Worm (Caenorhabditis elegans) whole organism, L4 larva: ENCODE data around the gene pals-22.

Source experiments
- F37D6.2 ChIP-seq: sonication (generic microtip); optimal IDR thresholded peaks from 2 replicates; lab custom pipeline; 2016; ENCODE audit warnings: mild to moderate bottlenecking, missing genetic modification characterization, missing compliant biosample characterization
- F44E2.7 ChIP-seq: fragments of 200-800 bp; sonication (Bioruptor generic); IDR thresholded peaks from 2 replicates; pipeline ENCODE4 v2.1.2; 2022; ENCODE audit warnings: missing genetic modification characterization, missing compliant biosample characterization
- dmd-9 ChIP-seq: fragments of 200-800 bp; sonication (Bioruptor generic); IDR thresholded peaks from 2 replicates; pipeline ENCODE4 v1.3.6; 2022; ENCODE audit warnings: missing genetic modification reagents, missing genetic modification characterization, missing compliant biosample characterization
- lin-39 ChIP-seq: fragments of 150-350 bp; optimal IDR thresholded peaks from 2 replicates; lab custom pipeline; 2014; ENCODE audit warnings: missing biosample characterization, missing genetic modification reagents, missing genetic modification characterization
- mdl-1 ChIP-seq, 2 experiments: fragments of 150-350 bp in 1 of 2; sonication (generic microtip) in 1 of 2; optimal IDR thresholded peaks; 2 replicates each; lab custom pipeline; 2014 to 2017; ENCODE audit warnings: missing biosample characterization in 2 of 2, missing genetic modification characterization in 2 of 2
- mep-1 ChIP-seq: fragments of 150-350 bp; sonication (generic microtip); optimal IDR thresholded peaks from 3 replicates; lab custom pipeline; 2014; ENCODE audit warnings: missing biosample characterization, missing genetic modification characterization
- nhr-11 ChIP-seq: fragments of 150-350 bp; optimal IDR thresholded peaks from 2 replicates; lab custom pipeline; 2014; ENCODE audit warnings: missing biosample characterization, missing genetic modification characterization
- nhr-25 ChIP-seq: sonication (generic microtip); optimal IDR thresholded peaks from 2 replicates; lab custom pipeline; 2017; ENCODE audit warnings: missing genetic modification characterization, mild to moderate bottlenecking, missing compliant biosample characterization, antibody characterized with exemption, moderate library complexity, borderline replicate concordance; ENCODE audit not compliant: insufficient read depth
- nhr-77 ChIP-seq: fragments of 150-350 bp; optimal IDR thresholded peaks from 2 replicates; lab custom pipeline; 2014; ENCODE audit warnings: missing biosample characterization, missing genetic modification characterization
- pha-4 ChIP-seq, 2 experiments: fragments of 150-350 bp in 1 of 2; fragments of 200-800 bp in 1 of 2; sonication (Bioruptor generic) in 1 of 2; IDR thresholded peaks in 1 of 2; optimal IDR thresholded peaks in 1 of 2; 2 replicates each; pipeline versions ENCODE4 v1.3.6 to Lab custom; 2014 to 2022; ENCODE audit warnings: missing genetic modification characterization in 2 of 2, missing genetic modification reagents in 2 of 2, missing biosample characterization in 1 of 2, missing compliant biosample characterization in 1 of 2
- spr-1 ChIP-seq: sonication (generic microtip); optimal IDR thresholded peaks from 2 replicates; lab custom pipeline; 2016; ENCODE audit warnings: mild to moderate bottlenecking, missing genetic modification characterization, missing compliant biosample characterization
- zag-1 ChIP-seq: fragments of 150-350 bp; optimal IDR thresholded peaks from 2 replicates; lab custom pipeline; 2014; ENCODE audit warnings: missing biosample characterization, missing genetic modification characterization
- ztf-11 ChIP-seq: fragments of 150-350 bp; optimal IDR thresholded peaks from 2 replicates; lab custom pipeline; 2014; ENCODE audit warnings: missing biosample characterization, missing genetic modification characterization

DNA sequence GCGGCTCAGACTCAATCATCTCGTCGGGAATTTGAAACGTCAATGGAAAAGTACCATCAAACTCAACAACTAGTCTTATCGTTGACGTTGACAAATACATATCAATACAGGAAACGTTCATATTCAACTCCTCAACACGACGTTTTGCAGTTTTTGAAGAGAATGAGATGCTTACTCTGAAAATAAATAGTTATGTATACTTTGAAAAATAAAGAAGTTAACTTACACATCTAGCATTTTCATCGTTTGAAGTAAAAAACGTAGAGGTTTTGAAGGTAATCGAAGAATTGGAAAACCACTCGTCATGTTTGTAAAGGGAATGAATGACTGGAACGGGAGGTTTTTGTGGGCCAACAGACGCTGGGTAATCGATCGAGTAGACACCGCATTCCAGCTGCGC is 8.7 kb downstream of the pals-22 start, which contains the start of gene fbxb-81:
- TF ChIP-seq nhr-11 (tag; lab: Kevin White, UChicago) (no peak), nhr-25 (tag; lab: Kevin White, UChicago) (no peak), mep-1 (tag; lab: Kevin White, UChicago) (no peak), F37D6.2 (no peak), pha-4 (GFP tag; IDR thresholded peaks at IDR 0.05; lab: Robert Waterston, UW) (no peak), pha-4 (tag; optimal IDR thresholded peaks at IDR 0.05; lab: Kevin White, UChicago) (no peak), lin-39 (tag; lab: Kevin White, UChicago) (no peak), mdl-1 (tag; optimal IDR thresholded peaks at IDR 0.05; lab: Kevin White, UChicago) (no peak), F44E2.7 (no peak), dmd-9 (GFP tag; lab: Robert Waterston, UW) (no peak), ztf-11 (no peak), spr-1 (tag; lab: Kevin White, UChicago) (no peak), nhr-77 (tag; lab: Kevin White, UChicago) (no peak), zag-1 (no peak)
